Worm (Caenorhabditis elegans): ENCODE measurements around the gene F20G2.1.

DNA sequence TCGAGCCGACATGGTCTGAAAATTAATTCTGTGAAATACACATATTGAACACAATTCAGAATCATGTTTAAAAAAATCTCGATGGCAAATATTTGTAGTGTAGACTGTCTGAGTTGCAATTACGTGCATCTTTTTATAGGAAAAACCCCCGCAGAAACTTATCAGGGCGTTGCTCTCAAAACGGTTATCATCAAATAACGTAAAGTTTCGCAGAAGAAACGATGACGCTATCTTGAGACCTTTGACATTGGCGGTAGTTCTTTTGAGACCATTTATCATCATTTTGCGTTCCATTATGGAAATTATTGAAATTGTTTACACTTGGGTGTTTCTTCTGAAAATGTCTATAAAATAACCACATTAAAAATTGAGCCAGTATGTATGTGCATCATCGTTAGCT is 22.6 kb downstream of the F20G2.1 start, which contains the start of gene dct-17:
- TF ChIP-seq nhr-28 (tag; optimal IDR thresholded peaks at IDR 0.05) = no peak
- no peak for TF ChIP-seq nhr-76 (tag; optimal IDR thresholded peaks at IDR 0.05)
- no peak for TF ChIP-seq ztf-11 (tag; optimal IDR thresholded peaks at IDR 0.05)
- no peak for TF ChIP-seq pha-4 (tag; optimal IDR thresholded peaks at IDR 0.05)
- no peak for TF ChIP-seq nhr-237 (tag; optimal IDR thresholded peaks at IDR 0.05)
- TF ChIP-seq mep-1 (tag; optimal IDR thresholded peaks at IDR 0.05) = no peak
- TF ChIP-seq snpc-4 (tag; optimal IDR thresholded peaks at IDR 0.05) = no peak
- TF ChIP-seq mab-5 (tag; optimal IDR thresholded peaks at IDR 0.05) = no peak
- no peak for TF ChIP-seq mls-2 (tag; optimal IDR thresholded peaks at IDR 0.05)
- TF ChIP-seq lin-13 (tag; optimal IDR thresholded peaks at IDR 0.05) = no peak
- no peak for TF ChIP-seq sptf-1 (tag; optimal IDR thresholded peaks at IDR 0.05)
- TF ChIP-seq ceh-39 (tag; optimal IDR thresholded peaks at IDR 0.05) = no peak
